Fruit fly (Drosophila melanogaster) Kc167 (cell line): ENCODE measurements around the gene RpS7.

ENCODE experiments used
- Myc ChIP-seq: fragments of >200 bp; optimal IDR thresholded peaks from 2 replicates; lab custom pipeline; 2017; ENCODE audit warnings: missing external identifiers
- Sin3A ChIP-seq: fragments of >200 bp; optimal IDR thresholded peaks from 2 replicates; lab custom pipeline; 2018; ENCODE audit warnings: missing external identifiers
- h ChIP-seq: fragments of >200 bp; optimal IDR thresholded peaks from 3 replicates; lab custom pipeline; 2018; ENCODE audit warnings: missing external identifiers
- insv ChIP-seq: fragments of >200 bp; optimal IDR thresholded peaks from 3 replicates; lab custom pipeline; 2018; ENCODE audit warnings: missing external identifiers
- psq ChIP-seq: fragments of >200 bp; optimal IDR thresholded peaks from 2 replicates; lab custom pipeline; 2017; ENCODE audit warnings: missing external identifiers
- ttk ChIP-seq: sonication (Bioruptor generic); optimal IDR thresholded peaks from 2 replicates; lab custom pipeline; 2017; ENCODE audit warnings: missing external identifiers

- TF ChIP-seq Sin3A (lab: Kevin White, UChicago) (no peak), insv (lab: Kevin White, UChicago) (no peak), h (no peak), psq (lab: Kevin White, UChicago) (no peak), Myc (no peak), ttk (lab: Kevin White, UChicago) (no peak)
Observed at dm6 chr3R:30257588-30257987, 48.8 kb upstream of the RpS7 start.
